Fruit fly (Drosophila melanogaster): ENCODE results near the gene CG17931.
A peak's percentile ranks its signal among the peaks of the same experiment; 100 is the strongest.

The CG17931 gene

dm6 chr3R:16403734-16404057, 44.4 kb upstream of the CG17931 start:
- TF ChIP-seq CG1832 (GFP tag; optimal IDR thresholded peaks at IDR 0.05) (peak; percentile 94), tll (GFP tag; optimal IDR thresholded peaks at IDR 0.05) (peak in 1 of 2 experiments; percentile 16), HmgD (GFP tag; optimal IDR thresholded peaks at IDR 0.05) (peak; percentile 38), Opbp (GFP tag; IDR thresholded peaks at IDR 0.05; ENCODE audit: partially characterized antibody) (0 out of 3 replicates have a peak, but pooled peaks have one; percentile 30), Nf-YB (GFP tag; optimal IDR thresholded peaks at IDR 0.05) (peak; percentile 99), ttk (GFP tag; IDR thresholded peaks at IDR 0.05) (0 out of 2 replicates have a peak, but pooled peaks have one; percentile 37), CG8478 (optimal IDR thresholded peaks at IDR 0.05) (peak; percentile 98), Six4 (GFP tag; optimal IDR thresholded peaks at IDR 0.05) (no peak), CG10321 (GFP tag; IDR thresholded peaks at IDR 0.05) (peak; percentile 92), Rfx (GFP tag; IDR thresholded peaks at IDR 0.05) (peak; percentile 74), knrl (GFP tag; IDR thresholded peaks at IDR 0.05; ENCODE audit: partially characterized antibody) (peak; percentile 18; the same call in 1 of the 3 replicates), gsb-n (tag; optimal IDR thresholded peaks at IDR 0.05) (no peak), Drgx (GFP tag; IDR thresholded peaks at IDR 0.05) (0 out of 2 replicates have a peak, but pooled peaks have one; percentile 8), CTCF (GFP tag; optimal IDR thresholded peaks at IDR 0.05) (peak; percentile 46), insv (GFP tag; optimal IDR thresholded peaks at IDR 0.05) (peak in 1 of 2 experiments; percentile 52), phol (tag; optimal IDR thresholded peaks at IDR 0.05) (peak; percentile 30), Adf1 (GFP tag; IDR thresholded peaks at IDR 0.05) (peak; percentile 63; the same call in 1 of the 2 replicates), kni (GFP tag; optimal IDR thresholded peaks at IDR 0.05) (peak; percentile 5), cg (GFP tag; optimal IDR thresholded peaks at IDR 0.05) (peak; percentile 81), D (optimal IDR thresholded peaks at IDR 0.05) (peak; percentile 95), D (GFP tag; optimal IDR thresholded peaks at IDR 0.05) (no peak), Jarid2 (GFP tag; optimal IDR thresholded peaks at IDR 0.05) (peak; percentile 56), stwl (tag; optimal IDR thresholded peaks at IDR 0.05) (no peak), pfk (GFP tag; optimal IDR thresholded peaks at IDR 0.05) (peak; percentile 99), CG9609 (GFP tag; optimal IDR thresholded peaks at IDR 0.05) (no peak), NfI (GFP tag; optimal IDR thresholded peaks at IDR 0.05) (no peak), CG7745 (tag; optimal IDR thresholded peaks at IDR 0.05) (peak; percentile 81), CoRest (tag; optimal IDR thresholded peaks at IDR 0.05) (peak; percentile 42), CG4820 (GFP tag; optimal IDR thresholded peaks at IDR 0.05) (no peak), Nf-YC (tag; optimal IDR thresholded peaks at IDR 0.05) (peak; percentile 98), CG17829 (tag; optimal IDR thresholded peaks at IDR 0.05) (peak; percentile 38), Chrac-16 (GFP tag; optimal IDR thresholded peaks at IDR 0.05) (no peak), Hr78 (GFP tag; optimal IDR thresholded peaks at IDR 0.05) (no peak), Nf-YA (GFP tag; IDR thresholded peaks at IDR 0.05) (peak; percentile 74), z (GFP tag; IDR thresholded peaks at IDR 0.05) (peak; percentile 94), Bgb (GFP tag; IDR thresholded peaks at IDR 0.05; ENCODE audit: partially characterized antibody) (0 out of 2 replicates have a peak, but pooled peaks have one; percentile 30)

- TF ChIP-seq CG6254 (GFP tag; optimal IDR thresholded peaks at IDR 0.05) = no peak
- TF ChIP-seq Hr39 (optimal IDR thresholded peaks at IDR 0.05) = peak; percentile 97
- 0 out of 4 replicates have a peak, but pooled peaks have one; percentile 48 for TF ChIP-seq chinmo (GFP tag; IDR thresholded peaks at IDR 0.05; ENCODE audit: partially characterized antibody)
- TF ChIP-seq insv (GFP tag; optimal IDR thresholded peaks at IDR 0.05) = peak in 1 of 2 experiments; percentile 86
- no peak for TF ChIP-seq sna (GFP tag; IDR thresholded peaks at IDR 0.05; ENCODE audit: partially characterized antibody)
- TF ChIP-seq CG9932 (GFP tag; IDR thresholded peaks at IDR 0.05) = 0 out of 2 replicates have a peak, but pooled peaks have one; percentile 9
- peak; percentile 67 for TF ChIP-seq Jarid2 (GFP tag; optimal IDR thresholded peaks at IDR 0.05)
- peak; percentile 9 to 51 for TF ChIP-seq tll (GFP tag; optimal IDR thresholded peaks at IDR 0.05)
- 0 out of 2 replicates have a peak, but pooled peaks have one; percentile 9 for TF ChIP-seq tna (GFP tag; IDR thresholded peaks at IDR 0.05; ENCODE audit: partially characterized antibody)
- TF ChIP-seq cwo (GFP tag; optimal IDR thresholded peaks at IDR 0.05) = no peak
- no peak for TF ChIP-seq CG17361 (GFP tag; IDR thresholded peaks at IDR 0.05)
- TF ChIP-seq Xrp1 (GFP tag; IDR thresholded peaks at IDR 0.05) = no peak
- no peak for TF ChIP-seq dan (GFP tag; IDR thresholded peaks at IDR 0.05)
- peak; percentile 39 for TF ChIP-seq Xbp1 (GFP tag; optimal IDR thresholded peaks at IDR 0.05)
- no peak for TF ChIP-seq CG12219 (GFP tag; optimal IDR thresholded peaks at IDR 0.05)
- no peak for TF ChIP-seq CG11504 (tag; optimal IDR thresholded peaks at IDR 0.05)
- TF ChIP-seq kni (GFP tag; optimal IDR thresholded peaks at IDR 0.05) = peak; percentile 26
- TF ChIP-seq tgo (GFP tag; IDR thresholded peaks at IDR 0.05) = no peak
These were observed 43.9 kb upstream of the CG17931 start, which contains the start of gene ss for dm6 chr3R:16403023-16403733. TSS of gene ss (minus strand) at chr3R:16403690.
